Fruit fly (Drosophila melanogaster) S2 (cell line): ENCODE results near the gene LUBEL.

Experiments used
- CG8478 ChIP-seq: fragments of >200 bp; optimal IDR thresholded peaks from 2 replicates; lab custom pipeline; 2018
- CTCF ChIP-seq, 2 experiments: fragments of >200 bp; optimal IDR thresholded peaks; 2 replicates each; lab custom pipeline; 2018

Gene LUBEL

DNA sequence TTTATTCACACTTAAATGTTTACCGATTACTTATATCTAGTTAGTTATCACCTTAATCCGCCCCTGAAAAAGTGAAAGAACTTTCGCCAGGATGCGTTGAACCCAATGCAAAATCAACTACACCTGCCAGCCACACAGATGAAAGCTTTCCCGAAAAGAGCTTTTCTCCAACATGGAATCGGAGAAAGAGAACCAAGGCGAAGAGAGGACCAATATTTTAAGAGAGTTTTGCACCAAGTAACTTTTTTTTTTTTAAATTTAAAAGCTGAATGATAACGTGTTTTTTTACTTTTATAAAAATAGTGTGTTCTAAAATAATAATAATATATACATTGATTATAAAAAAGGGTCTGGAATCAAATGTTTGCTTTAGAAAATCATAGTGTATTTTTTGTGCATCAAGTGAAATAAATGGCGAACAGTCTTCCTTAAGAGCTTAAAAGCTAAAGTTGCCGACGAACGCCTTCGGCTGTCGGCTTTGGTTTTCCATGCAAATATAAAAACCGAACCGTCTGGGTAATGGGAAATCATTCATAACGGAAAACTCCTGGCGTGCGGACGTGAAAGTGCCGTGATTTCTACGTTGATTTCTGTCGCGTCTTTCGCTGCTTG is 30.5 kb downstream of the LUBEL start, which contains the start of gene meng:
Gene meng (plus strand): TSS at position 523 of the 612 bp plus-strand sequence.
- TF ChIP-seq CG8478 (lab: Kevin White, UChicago): no peak
- TF ChIP-seq CTCF (optimal IDR thresholded peaks at IDR 0.05; lab: Kevin White, UChicago): no peak

dm6 chr2L:6740088-6740487 is 32.5 kb downstream of the LUBEL start, which contains the start of gene TTLL3A:
TSS of gene TTLL3A (minus strand) at chr2L:6740188.
- TF ChIP-seq CG8478 (lab: Kevin White, UChicago) (no peak), CTCF (optimal IDR thresholded peaks at IDR 0.05; lab: Kevin White, UChicago) (no peak)

DNA sequence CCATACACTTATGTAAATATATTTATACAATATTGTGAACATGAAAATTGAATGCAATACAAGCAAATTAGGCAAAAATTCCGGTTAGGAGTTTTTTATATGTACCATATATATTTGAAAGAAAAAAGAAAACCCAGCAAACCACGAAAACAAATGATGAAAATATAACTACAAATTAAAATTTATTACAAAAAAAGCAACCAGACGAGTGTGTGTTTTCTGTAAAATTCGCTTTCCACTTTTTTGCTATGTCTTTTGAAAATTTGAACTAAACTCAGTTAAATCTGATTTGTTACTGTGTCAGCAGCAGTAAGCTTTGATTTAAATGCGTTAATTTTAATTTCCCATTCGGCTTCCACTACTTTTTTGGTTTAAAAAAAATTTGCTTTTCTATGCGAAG is 40.0 kb downstream of the LUBEL start, which contains the start of gene TTLL3B:
Gene TTLL3B (plus strand): TSS at position 301 of the 400 bp plus-strand sequence.
- TF ChIP-seq CTCF (optimal IDR thresholded peaks at IDR 0.05; lab: Kevin White, UChicago): no peak
- TF ChIP-seq CG8478 (lab: Kevin White, UChicago): no peak

dm6 chr2L:6723750-6724503 is 48.6 kb downstream of the LUBEL start, which contains the start of gene Liprin-alpha:
TSS of gene Liprin-alpha (plus strand) at chr2L:6723903.
- no peak for TF ChIP-seq CG8478 (lab: Kevin White, UChicago)
- TF ChIP-seq CTCF (optimal IDR thresholded peaks at IDR 0.05; lab: Kevin White, UChicago): peak in 1 of 2 experiments; percentile 16

- TF ChIP-seq CG8478 (lab: Kevin White, UChicago) (no peak), CTCF (optimal IDR thresholded peaks at IDR 0.05; lab: Kevin White, UChicago) (no peak)
These were observed 49.5 kb downstream of the LUBEL start, which contains the start of gene homer for dm6 chr2L:6722822-6723749. TSS of gene homer (minus strand) at chr2L:6723359.

- TF ChIP-seq CTCF (optimal IDR thresholded peaks at IDR 0.05; lab: Kevin White, UChicago): no peak
- TF ChIP-seq CG8478 (lab: Kevin White, UChicago): no peak
These were observed 50.8 kb downstream of the LUBEL start for dm6 chr2L:6721710-6722109.

DNA sequence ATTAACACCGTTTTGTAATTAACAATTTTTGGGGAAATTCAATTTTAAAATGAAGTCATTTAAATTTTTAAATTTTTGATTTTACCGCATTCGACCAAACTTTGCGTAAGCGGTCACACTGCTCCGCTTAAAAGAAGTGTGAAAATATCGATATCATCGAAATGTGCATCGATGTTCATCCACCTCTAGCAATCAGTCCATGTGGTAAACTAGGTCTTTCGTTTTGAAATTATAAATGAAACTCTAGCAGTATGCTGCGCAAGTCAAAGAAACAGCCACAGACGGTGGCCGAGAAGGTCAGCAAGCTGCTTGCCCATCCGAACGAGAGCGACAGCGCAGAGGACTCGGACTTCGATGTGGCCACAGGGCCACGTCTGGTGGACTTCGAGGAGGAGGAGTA is 55.1 kb downstream of the LUBEL start, which contains the start of gene Aatf:
Gene Aatf (plus strand): TSS at position 166 of the 400 bp plus-strand sequence.
- peak in 1 of 2 experiments; percentile 23 for TF ChIP-seq CTCF (optimal IDR thresholded peaks at IDR 0.05; lab: Kevin White, UChicago)
- no peak for TF ChIP-seq CG8478 (lab: Kevin White, UChicago)

DNA sequence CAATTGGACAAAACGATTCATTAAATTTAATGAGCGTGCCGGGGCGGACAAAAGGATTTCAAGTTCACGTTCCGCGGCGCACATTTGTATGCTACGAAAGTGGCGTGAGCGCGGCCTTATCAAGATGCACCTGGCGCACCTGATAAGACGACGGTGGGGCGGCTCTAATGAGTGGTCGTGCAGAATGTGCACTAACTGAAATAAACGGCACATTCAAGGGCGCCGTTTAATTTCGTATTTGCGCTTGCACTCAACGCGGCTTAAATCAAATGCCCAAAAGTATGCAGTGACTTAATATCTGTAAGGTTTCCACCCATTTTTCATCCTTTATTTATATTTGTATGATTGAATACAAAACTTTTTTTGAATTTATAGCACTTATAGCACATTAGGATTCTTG is 55.6 kb downstream of the LUBEL start:
- TF ChIP-seq CTCF (optimal IDR thresholded peaks at IDR 0.05; lab: Kevin White, UChicago) (no peak), CG8478 (lab: Kevin White, UChicago) (no peak)

DNA sequence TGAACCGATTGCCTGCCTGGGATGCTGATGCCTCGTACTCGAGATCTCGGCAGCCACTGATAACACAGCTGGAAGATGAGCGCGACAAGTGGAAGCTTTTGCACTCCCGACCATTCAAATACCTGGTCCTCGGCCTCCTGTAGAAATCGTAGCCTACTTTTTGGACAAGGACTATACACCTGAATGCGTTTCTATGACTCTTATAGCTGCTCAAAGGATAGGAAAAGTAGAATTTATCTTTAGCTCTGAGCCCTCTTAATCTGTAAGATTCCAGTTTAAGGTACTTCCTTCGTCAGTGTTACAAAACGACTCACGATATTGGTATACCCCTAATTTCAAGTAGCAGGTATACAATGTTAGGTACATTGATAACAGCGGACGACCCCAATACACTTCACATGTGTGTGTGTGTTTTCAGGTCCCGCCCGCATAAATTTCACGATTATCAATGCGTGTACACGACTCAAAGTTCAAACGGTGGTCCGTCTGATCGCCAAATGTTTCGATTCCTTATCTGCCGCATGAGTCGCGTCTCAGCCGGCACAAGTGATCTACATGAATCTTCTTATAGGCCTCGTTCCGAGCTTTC is 56.3 kb downstream of the LUBEL start, which contains the start of gene AkhR:
Gene AkhR (minus strand): TSS at position 5 of the 589 bp plus-strand sequence.
- TF ChIP-seq CTCF (optimal IDR thresholded peaks at IDR 0.05; lab: Kevin White, UChicago) (no peak), CG8478 (lab: Kevin White, UChicago) (no peak)
